Fruit fly (Drosophila melanogaster): ENCODE results near the gene Sirt7.
A peak's percentile ranks its signal among the peaks of the same experiment; 100 is the strongest.

Gene Sirt7

DNA sequence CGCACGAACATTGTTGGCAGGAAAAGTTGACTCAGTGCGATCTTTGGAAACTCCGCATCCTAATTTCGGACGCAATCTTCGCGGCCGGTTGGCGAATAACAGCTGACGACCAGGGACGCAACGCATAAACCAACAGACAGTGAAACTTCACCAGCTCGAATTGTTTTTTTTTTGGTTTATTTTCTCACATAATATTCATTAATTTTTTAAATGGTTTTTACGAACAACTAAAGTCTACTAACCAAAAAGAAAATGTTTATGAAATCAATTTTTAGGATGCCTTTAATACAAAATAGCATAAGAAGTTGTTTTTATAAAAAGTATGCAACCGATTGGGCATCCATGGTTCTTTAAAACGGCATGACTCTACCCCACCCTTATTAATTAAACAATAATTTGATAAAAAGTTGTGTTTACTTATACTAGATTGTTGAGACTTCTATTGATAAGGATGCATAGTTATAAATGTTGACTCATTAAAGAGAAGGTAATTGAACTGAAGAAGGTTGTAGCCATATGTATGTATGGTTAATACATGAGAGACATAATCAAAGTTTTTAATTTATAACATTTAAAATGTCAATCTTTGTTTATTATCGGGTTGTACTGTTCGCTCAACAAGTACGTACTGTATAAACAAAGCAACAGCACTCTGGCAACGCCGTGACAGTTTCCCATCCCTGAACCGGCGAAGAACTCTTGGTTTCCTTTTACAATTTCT is 21.7 kb upstream of the Sirt7 start, which contains the start of the genes beta4GalNAcTB and Cpsf100 (continued):
- TF ChIP-seq CG12071 (GFP tag; optimal IDR thresholded peaks at IDR 0.05) (no peak), CG7357 (GFP tag; IDR thresholded peaks at IDR 0.05) (no peak; the same call in 2 of the 3 replicates), Atf6 (GFP tag; IDR thresholded peaks at IDR 0.05) (peak; percentile 42; the same call in 1 of the 2 replicates), CG12391 (tag; optimal IDR thresholded peaks at IDR 0.05) (peak; percentile 78), pho (GFP tag; optimal IDR thresholded peaks at IDR 0.05) (peak; percentile 55), tx (GFP tag; optimal IDR thresholded peaks at IDR 0.05) (peak; percentile 25), pita (GFP tag; optimal IDR thresholded peaks at IDR 0.05) (no peak), gt (GFP tag; IDR thresholded peaks at IDR 0.05) (no peak), CHES-1-like (GFP tag; optimal IDR thresholded peaks at IDR 0.05) (peak; percentile 47), nerfin-2 (GFP tag; IDR thresholded peaks at IDR 0.05; ENCODE audit: partially characterized antibody) (no peak), unpg (GFP tag; optimal IDR thresholded peaks at IDR 0.05) (peak; percentile 39), Mes4 (GFP tag; optimal IDR thresholded peaks at IDR 0.05) (peak; percentile 55), crc (GFP tag; optimal IDR thresholded peaks at IDR 0.05) (peak; percentile 30), CG3065 (GFP tag; optimal IDR thresholded peaks at IDR 0.05) (peak; percentile 8), wdn (GFP tag; IDR thresholded peaks at IDR 0.05) (peak; percentile 35; the same call in 1 of the 2 replicates), maf-S (GFP tag; optimal IDR thresholded peaks at IDR 0.05) (peak; percentile 29), jing (GFP tag; optimal IDR thresholded peaks at IDR 0.05) (peak; percentile 48), CG10274 (GFP tag; optimal IDR thresholded peaks at IDR 0.05) (peak; percentile 47), CG6854 (GFP tag; optimal IDR thresholded peaks at IDR 0.05) (peak; percentile 48), CG1647 (GFP tag; optimal IDR thresholded peaks at IDR 0.05) (no peak), CG10979 (tag; optimal IDR thresholded peaks at IDR 0.05) (peak; percentile 57), CG2120 (GFP tag; optimal IDR thresholded peaks at IDR 0.05) (peak; percentile 79), bab2 (GFP tag; optimal IDR thresholded peaks at IDR 0.05) (peak; percentile 68), ab (GFP tag; optimal IDR thresholded peaks at IDR 0.05) (peak; percentile 7), vvl (GFP tag; IDR thresholded peaks at IDR 0.05) (peak; percentile 57; the same call in 1 of the 2 replicates), HHEX (GFP tag; optimal IDR thresholded peaks at IDR 0.05) (peak; percentile 75), CG5180 (GFP tag; optimal IDR thresholded peaks at IDR 0.05) (no peak), amos (GFP tag; IDR thresholded peaks at IDR 0.05; ENCODE audit: partially characterized antibody) (no peak), Elba2 (GFP tag; optimal IDR thresholded peaks at IDR 0.05) (peak; percentile 11), Dp (GFP tag; optimal IDR thresholded peaks at IDR 0.05) (no peak), vnd (GFP tag; IDR thresholded peaks at IDR 0.05; ENCODE audit: partially characterized antibody) (no peak), CG7987 (GFP tag; optimal IDR thresholded peaks at IDR 0.05) (no peak), CG12104 (GFP tag; optimal IDR thresholded peaks at IDR 0.05) (peak; percentile 79), CG6689 (GFP tag; IDR thresholded peaks at IDR 0.05) (peak; percentile 78), bbx (GFP tag; IDR thresholded peaks at IDR 0.05; ENCODE audit: partially characterized antibody) (no peak), hkb (optimal IDR thresholded peaks at IDR 0.05) (no peak), hkb (GFP tag; IDR thresholded peaks at IDR 0.05) (peak; percentile 35; the same call in 1 of the 2 replicates), CG15479 (GFP tag; optimal IDR thresholded peaks at IDR 0.05) (no peak), sna (GFP tag; IDR thresholded peaks at IDR 0.05; ENCODE audit: partially characterized antibody) (no peak), wek (GFP tag; optimal IDR thresholded peaks at IDR 0.05) (no peak), dm (GFP tag; optimal IDR thresholded peaks at IDR 0.05) (no peak), Kr (GFP tag; optimal IDR thresholded peaks at IDR 0.05) (no peak), CG8388 (GFP tag; optimal IDR thresholded peaks at IDR 0.05) (peak; percentile 65), tin (GFP tag; optimal IDR thresholded peaks at IDR 0.05) (peak; percentile 72), CG1602 (GFP tag; optimal IDR thresholded peaks at IDR 0.05) (peak; percentile 72), CG3726 (GFP tag; IDR thresholded peaks at IDR 0.05) (peak; percentile 9; the same call in 1 of the 3 replicates), insv (GFP tag; optimal IDR thresholded peaks at IDR 0.05) (peak in 1 of 2 experiments; percentile 34), Sin3A (optimal IDR thresholded peaks at IDR 0.05) (no peak), Xrp1 (GFP tag; IDR thresholded peaks at IDR 0.05) (peak; percentile 49), trh (GFP tag; optimal IDR thresholded peaks at IDR 0.05) (peak; percentile 21)

All from whole organism, embryonic.